Fruit fly (Drosophila melanogaster) whole organism, adult: ENCODE results near the gene CG33109.

Experiments used
- CG11617 ChIP-seq: fragments of 200-800 bp; sonication (Bioruptor generic); optimal IDR thresholded peaks from 2 replicates; lab custom pipeline; 2017; ENCODE audit warnings: mild to moderate bottlenecking, missing biosample characterization, missing genetic modification reagents, missing genetic modification characterization
- CG12768 ChIP-seq: fragments of 200-800 bp; sonication (Bioruptor generic); optimal IDR thresholded peaks from 2 replicates; lab custom pipeline; 2017; ENCODE audit warnings: missing biosample characterization, missing genetic modification characterization, mild to moderate bottlenecking, moderate library complexity, missing genetic modification reagents
- CG14711 ChIP-seq: fragments of 200-800 bp; sonication (Bioruptor generic); optimal IDR thresholded peaks from 2 replicates; lab custom pipeline; 2018; ENCODE audit warnings: missing biosample characterization, mild to moderate bottlenecking, missing genetic modification characterization, moderate library complexity
- CG1620 ChIP-seq: fragments of 200-800 bp; sonication (Bioruptor generic); optimal IDR thresholded peaks from 2 replicates; lab custom pipeline; 2016; ENCODE audit warnings: missing biosample characterization, missing genetic modification characterization
- CG33017 ChIP-seq: fragments of 200-800 bp; sonication (Bioruptor generic); optimal IDR thresholded peaks from 2 replicates; lab custom pipeline; 2018; ENCODE audit warnings: missing biosample characterization, mild to moderate bottlenecking, missing genetic modification characterization, moderate library complexity
- CG5204 ChIP-seq: fragments of 200-800 bp; sonication (Bioruptor generic); optimal IDR thresholded peaks from 2 replicates; lab custom pipeline; 2016; ENCODE audit warnings: missing biosample characterization, missing genetic modification characterization
- CG7045 ChIP-seq: fragments of 200-800 bp; sonication (Bioruptor generic); optimal IDR thresholded peaks from 2 replicates; lab custom pipeline; 2017; ENCODE audit warnings: missing biosample characterization, mild to moderate bottlenecking, missing genetic modification characterization
- CG7101 ChIP-seq: fragments of 200-800 bp; sonication (Bioruptor generic); optimal IDR thresholded peaks from 2 replicates; lab custom pipeline; 2018; ENCODE audit warnings: missing biosample characterization, mild to moderate bottlenecking, missing genetic modification characterization, moderate library complexity
- Clk ChIP-seq: fragments of 200-800 bp; sonication (Bioruptor generic); optimal IDR thresholded peaks from 2 replicates; lab custom pipeline; 2017; ENCODE audit warnings: missing biosample characterization, missing genetic modification characterization
- Crg-1 ChIP-seq: fragments of 200-800 bp; sonication (Bioruptor generic); optimal IDR thresholded peaks from 2 replicates; lab custom pipeline; 2016; ENCODE audit warnings: missing biosample characterization, missing genetic modification characterization
- Hr96 ChIP-seq: fragments of 200-800 bp; sonication (Bioruptor generic); optimal IDR thresholded peaks from 2 replicates; lab custom pipeline; 2016; ENCODE audit warnings: missing biosample characterization, missing genetic modification characterization
- Mnt ChIP-seq: fragments of 200-800 bp; sonication (Bioruptor generic); optimal IDR thresholded peaks from 2 replicates; lab custom pipeline; 2016; ENCODE audit warnings: missing biosample characterization, mild to moderate bottlenecking, missing genetic modification characterization
- bab1 ChIP-seq: fragments of 200-800 bp; sonication (Bioruptor generic); optimal IDR thresholded peaks from 3 replicates; lab custom pipeline; 2019; ENCODE audit warnings: missing biosample characterization, mild to moderate bottlenecking, missing genetic modification characterization, moderate library complexity
- cic ChIP-seq: fragments of 200-800 bp; sonication (Bioruptor generic); optimal IDR thresholded peaks from 2 replicates; lab custom pipeline; 2017; ENCODE audit warnings: missing biosample characterization, mild to moderate bottlenecking, missing genetic modification characterization, moderate library complexity
- cnc ChIP-seq, 2 experiments: fragments of >200 bp; optimal IDR thresholded peaks; 2 replicates each; lab custom pipeline; 2017
- kay ChIP-seq: fragments of 200-800 bp; sonication (Bioruptor generic); peaks from one replicate; lab custom pipeline; 2016; ENCODE audit warnings: missing biosample characterization, missing genetic modification characterization, borderline replicate concordance
- ovo ChIP-seq: fragments of 200-800 bp; sonication (Bioruptor generic); optimal IDR thresholded peaks from 2 replicates; lab custom pipeline; 2016; ENCODE audit warnings: missing biosample characterization, missing genetic modification characterization
- pad ChIP-seq: fragments of 200-800 bp; sonication (Bioruptor generic); optimal IDR thresholded peaks from 3 replicates; lab custom pipeline; 2017; ENCODE audit warnings: missing biosample characterization, missing genetic modification characterization, mild to moderate bottlenecking, moderate library complexity, missing genetic modification reagents
- tj ChIP-seq: fragments of 200-800 bp; sonication (Bioruptor generic); optimal IDR thresholded peaks from 3 replicates; lab custom pipeline; 2017; ENCODE audit warnings: missing biosample characterization, mild to moderate bottlenecking, missing genetic modification characterization, moderate library complexity
- toe ChIP-seq: fragments of 200-800 bp; sonication (Bioruptor generic); optimal IDR thresholded peaks from 2 replicates; lab custom pipeline; 2016; ENCODE audit warnings: missing biosample characterization, missing genetic modification characterization

CG33109 gene

dm6 chr3R:14226662-14227061 is 5.3 kb upstream of the CG33109 start, which contains the start of gene CG9631:
Gene CG9631, minus strand, starts transcription at chr3R:14226762.
- TF ChIP-seq Hr96: no peak
- TF ChIP-seq cic: peak; percentile 80
- TF ChIP-seq CG14711: no peak

dm6 chr3R:14224105-14224574 is 2.8 kb upstream of the CG33109 start, which contains the start of gene Sp212:
Gene Sp212, minus strand, starts transcription at chr3R:14224155.
- TF ChIP-seq CG33017 (tag; lab: Kevin White, UChicago): peak; percentile 22
- TF ChIP-seq tj (GFP tag; lab: Kevin White, UChicago): no peak
- TF ChIP-seq CG1620 (GFP tag; lab: Kevin White, UChicago): no peak
- TF ChIP-seq Mnt: no peak
- no peak for TF ChIP-seq CG7045
- TF ChIP-seq bab1 (GFP tag; lab: Kevin White, UChicago): no peak
- TF ChIP-seq Hr96: no peak
- peak; percentile 34 for TF ChIP-seq CG14711
- TF ChIP-seq cic: no peak

dm6 chr3R:14220105-14220504 is 1.3 kb downstream of the CG33109 start, which contains the start of gene CG31326:
Gene CG31326, minus strand, starts transcription at chr3R:14220205.
- TF ChIP-seq Mnt (peak; percentile 2), cic (peak; percentile 36), bab1 (GFP tag; lab: Kevin White, UChicago) (no peak)

- no peak for TF ChIP-seq Crg-1 (GFP tag; lab: Kevin White, UChicago)
- peak; percentile 46 for TF ChIP-seq CG5204 (GFP tag; lab: Kevin White, UChicago)
- no peak for TF ChIP-seq cnc (optimal IDR thresholded peaks at IDR 0.05; lab: Kevin White, UChicago)
- TF ChIP-seq CG33017 (tag; lab: Kevin White, UChicago): peak; percentile 62
- peak; percentile 64 for TF ChIP-seq CG14711
- TF ChIP-seq pad: peak; percentile 14
- TF ChIP-seq CG11617 (GFP tag; lab: Kevin White, UChicago): no peak
- TF ChIP-seq CG12768 (GFP tag; lab: Kevin White, UChicago): peak; percentile 52
- no peak for TF ChIP-seq toe (GFP tag; lab: Kevin White, UChicago)
- TF ChIP-seq Hr96: no peak
- TF ChIP-seq kay: peak; percentile 71
- TF ChIP-seq Mnt: no peak
- no peak for TF ChIP-seq CG1620 (GFP tag; lab: Kevin White, UChicago)
- TF ChIP-seq tj (GFP tag; lab: Kevin White, UChicago): peak; percentile 8
- no peak for TF ChIP-seq ovo (GFP tag; lab: Kevin White, UChicago)
- TF ChIP-seq cic: peak; percentile 63
- no peak for TF ChIP-seq bab1 (GFP tag; lab: Kevin White, UChicago)
- peak; percentile 54 for TF ChIP-seq CG7101 (tag; lab: Kevin White, UChicago)
- peak; percentile 44 for TF ChIP-seq CG7045
- TF ChIP-seq Clk (GFP tag; lab: Kevin White, UChicago): no peak
These were observed 3.5 kb downstream of the CG33109 start, which contains the start of gene CG9649 for dm6 chr3R:14217839-14218238. Gene CG9649, minus strand, starts transcription at chr3R:14217882.

dm6 chr3R:14214776-14215175 is 6.6 kb downstream of the CG33109 start, which contains the start of gene Dop1R1:
Gene Dop1R1, minus strand, starts transcription at chr3R:14214810.
- TF ChIP-seq cic: no peak
- no peak for TF ChIP-seq ovo (GFP tag; lab: Kevin White, UChicago)
- no peak for TF ChIP-seq kay
- TF ChIP-seq CG7045: no peak
- TF ChIP-seq CG14711: no peak
- no peak for TF ChIP-seq CG5204 (GFP tag; lab: Kevin White, UChicago)
- TF ChIP-seq bab1 (GFP tag; lab: Kevin White, UChicago): no peak
- TF ChIP-seq CG7101 (tag; lab: Kevin White, UChicago): no peak
- no peak for TF ChIP-seq Hr96
- no peak for TF ChIP-seq CG11617 (GFP tag; lab: Kevin White, UChicago)
- no peak for TF ChIP-seq Crg-1 (GFP tag; lab: Kevin White, UChicago)
